Worm (Caenorhabditis elegans) whole organism, L3 larva: ENCODE results near the gene Y41D4A.1.

Experiments used
- egl-27 ChIP-seq: sonication (generic microtip); optimal IDR thresholded peaks from 4 replicates; lab custom pipeline; 2017; ENCODE audit warnings: missing biosample characterization, missing genetic modification reagents, missing genetic modification characterization
- fos-1 ChIP-seq: fragments of 150-350 bp; optimal IDR thresholded peaks from 2 replicates; lab custom pipeline; 2014; ENCODE audit warnings: missing biosample characterization, missing genetic modification characterization
- nhr-28 ChIP-seq: fragments of 150-350 bp; optimal IDR thresholded peaks from 2 replicates; lab custom pipeline; 2014; ENCODE audit warnings: missing biosample characterization, missing genetic modification characterization
- skn-1 ChIP-seq: fragments of 150-350 bp; optimal IDR thresholded peaks from 2 replicates; lab custom pipeline; 2014; ENCODE audit warnings: missing biosample characterization, missing genetic modification characterization

ce11 chrIV:1813869-1814268 is 41.9 kb downstream of the Y41D4A.1 start:
- no peak for TF ChIP-seq egl-27 (tag; lab: Kevin White, UChicago)
- TF ChIP-seq nhr-28 (tag; lab: Kevin White, UChicago) = no peak
- TF ChIP-seq skn-1 (tag; lab: Kevin White, UChicago) = no peak
- no peak for TF ChIP-seq fos-1 (tag; lab: Kevin White, UChicago)
